Fruit fly (Drosophila melanogaster): Measurements from ENCODE around the gene CG9806.

Gene CG9806

dm6 chrX:10601479-10601921, 25.4 kb downstream of the CG9806 start (continued):
- TF ChIP-seq vnd (GFP tag; IDR thresholded peaks at IDR 0.05; ENCODE audit: partially characterized antibody) (no peak), CG7987 (GFP tag; optimal IDR thresholded peaks at IDR 0.05) (no peak), pros (GFP tag; optimal IDR thresholded peaks at IDR 0.05) (no peak), CG11398 (GFP tag; optimal IDR thresholded peaks at IDR 0.05) (no peak), jing (GFP tag; optimal IDR thresholded peaks at IDR 0.05) (no peak), CG11247 (GFP tag; IDR thresholded peaks at IDR 0.05) (peak; percentile 7; the same call in 1 of the 2 replicates), Oaz (GFP tag; IDR thresholded peaks at IDR 0.05) (no peak), Hr3 (GFP tag; optimal IDR thresholded peaks at IDR 0.05) (peak; percentile 48), CG9437 (GFP tag; optimal IDR thresholded peaks at IDR 0.05) (peak; percentile 38), tin (GFP tag; optimal IDR thresholded peaks at IDR 0.05) (peak; percentile 48), CG31388 (GFP tag; optimal IDR thresholded peaks at IDR 0.05) (no peak), dimm (GFP tag; IDR thresholded peaks at IDR 0.05) (no peak), vvl (GFP tag; IDR thresholded peaks at IDR 0.05) (peak; percentile 56; the same call in 1 of the 2 replicates), CG6175 (GFP tag; IDR thresholded peaks at IDR 0.05) (0 out of 3 replicates have a peak, but pooled peaks have one; percentile 44), kni (GFP tag; optimal IDR thresholded peaks at IDR 0.05) (no peak), toy (GFP tag; IDR thresholded peaks at IDR 0.05) (no peak), bsh (GFP tag; optimal IDR thresholded peaks at IDR 0.05) (peak in 1 of 2 experiments; percentile 31), dmrt99B (tag; optimal IDR thresholded peaks at IDR 0.05) (peak; percentile 23), CG16779 (GFP tag; IDR thresholded peaks at IDR 0.05) (no peak), CG18011 (GFP tag; optimal IDR thresholded peaks at IDR 0.05) (no peak), pb (GFP tag; optimal IDR thresholded peaks at IDR 0.05) (no peak), CG2889 (GFP tag; IDR thresholded peaks at IDR 0.05) (no peak), dm (GFP tag; optimal IDR thresholded peaks at IDR 0.05) (no peak), CG16813 (GFP tag; IDR thresholded peaks at IDR 0.05; ENCODE audit: partially characterized antibody) (no peak), CG12769 (tag; optimal IDR thresholded peaks at IDR 0.05) (peak; percentile 65), CG7357 (GFP tag; IDR thresholded peaks at IDR 0.05) (no peak), Xrp1 (GFP tag; IDR thresholded peaks at IDR 0.05) (peak; percentile 42; the same call in 1 of the 2 replicates), nau (GFP tag; optimal IDR thresholded peaks at IDR 0.05) (no peak), cad (GFP tag; optimal IDR thresholded peaks at IDR 0.05) (no peak), CG10979 (tag; optimal IDR thresholded peaks at IDR 0.05) (peak; percentile 21), ro (GFP tag; IDR thresholded peaks at IDR 0.05) (no peak), CG11456 (GFP tag; IDR thresholded peaks at IDR 0.05) (peak; percentile 75), yki (optimal IDR thresholded peaks at IDR 0.05) (no peak), lmd (GFP tag; IDR thresholded peaks at IDR 0.05) (peak; percentile 67), CG9727 (GFP tag; optimal IDR thresholded peaks at IDR 0.05) (peak; percentile 47), CG18476 (GFP tag; optimal IDR thresholded peaks at IDR 0.05) (no peak), pnt (GFP tag; optimal IDR thresholded peaks at IDR 0.05) (peak; percentile 7), CG12299 (tag; optimal IDR thresholded peaks at IDR 0.05) (no peak), Dip2 (GFP tag; IDR thresholded peaks at IDR 0.05) (no peak), CG42726 (GFP tag; IDR thresholded peaks at IDR 0.05; ENCODE audit: partially characterized antibody) (no peak), CrebB (tag; optimal IDR thresholded peaks at IDR 0.05) (no peak), eyg (GFP tag; optimal IDR thresholded peaks at IDR 0.05) (no peak), tup (GFP tag; optimal IDR thresholded peaks at IDR 0.05) (no peak), CG8281 (tag; optimal IDR thresholded peaks at IDR 0.05) (no peak), Hr51 (GFP tag; optimal IDR thresholded peaks at IDR 0.05) (peak in 1 of 2 experiments; percentile 23), br (optimal IDR thresholded peaks at IDR 0.05) (no peak), Dref (GFP tag; IDR thresholded peaks at IDR 0.05) (peak; percentile 55), lilli (GFP tag; optimal IDR thresholded peaks at IDR 0.05) (peak; percentile 31), CG13894 (tag; optimal IDR thresholded peaks at IDR 0.05) (no peak), NFAT (GFP tag; IDR thresholded peaks at IDR 0.05) (peak; percentile 37; the same call in 1 of the 2 replicates), CG30403 (GFP tag; optimal IDR thresholded peaks at IDR 0.05) (peak; percentile 52), bbx (GFP tag; IDR thresholded peaks at IDR 0.05; ENCODE audit: partially characterized antibody) (peak; percentile 46)
